Worm (Caenorhabditis elegans): ENCODE data around the gene F18A11.5.
"Not testable (repeated sequence)": the region's sequence is repeated elsewhere in the genome, so short reads cannot be mapped to it uniquely, and the experiment has no call there.

DNA sequence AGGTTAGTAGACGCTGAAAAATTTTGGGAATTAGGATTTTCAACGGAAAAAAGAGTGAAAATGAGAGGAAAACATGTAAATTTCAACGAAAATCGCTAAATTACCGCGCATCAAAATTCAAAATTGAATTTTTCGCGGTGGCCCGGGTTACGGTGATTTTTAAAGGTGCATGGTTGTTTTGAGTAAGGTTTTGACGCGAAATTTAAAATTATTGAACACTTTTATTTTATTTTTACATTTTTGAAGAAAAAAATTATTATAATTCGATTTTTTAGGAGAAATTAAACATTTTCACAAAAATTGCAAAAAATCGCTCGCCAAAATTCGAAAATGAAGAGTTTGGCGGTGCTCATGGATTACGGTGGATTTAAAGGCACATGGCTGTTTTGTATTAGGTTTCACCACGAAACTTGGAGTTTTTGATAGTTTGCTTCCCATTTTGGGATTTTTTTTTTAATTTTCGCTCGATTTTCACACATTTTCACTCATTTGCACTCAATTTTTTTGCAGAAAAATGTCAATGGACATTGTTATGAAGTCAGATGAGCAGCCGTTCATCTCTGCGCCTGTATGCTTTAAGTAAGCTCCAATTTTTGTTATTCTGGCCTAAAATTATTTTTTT lies 29.5 kb upstream of the F18A11.5 start, which contains the start of gene puf-6:
- not testable (repeated sequence) for TF ChIP-seq unc-62 (GFP tag; optimal IDR thresholded peaks at IDR 0.05); nhr-12 (tag; optimal IDR thresholded peaks at IDR 0.05)

All from whole organism, mixed stage, embryonic.